Worm (Caenorhabditis elegans): ENCODE measurements around the gene nhr-118.

nhr-118 gene

DNA sequence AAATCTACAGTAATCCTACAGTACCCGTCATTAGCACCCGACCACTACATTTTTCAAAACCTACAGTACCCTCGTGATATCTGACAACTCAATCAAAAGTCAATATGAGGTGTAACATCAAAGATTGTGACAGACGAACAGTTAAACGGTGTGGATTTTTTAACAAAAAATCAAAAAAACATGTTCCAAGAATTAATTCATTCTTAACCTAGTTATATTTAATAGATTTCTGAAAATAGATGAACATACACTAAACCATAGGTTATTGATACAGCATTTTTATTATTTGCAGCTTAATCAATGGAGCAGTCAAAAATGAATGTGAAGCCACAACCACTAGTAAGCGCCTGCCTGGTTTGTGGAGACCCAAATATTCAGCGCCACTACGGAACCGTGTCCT, at the start of gene nhr-118:
TSS of gene nhr-118 (plus strand) at position 301 of the 400 bp plus-strand sequence.
- TF ChIP-seq aha-1 (tag) (peak; percentile 9), arid-1 (GFP tag; conservative IDR thresholded peaks at IDR 0.05) (no peak)

ce11 chrV:4359127-4359526, 48.5 kb upstream of the nhr-118 start:
- TF ChIP-seq unc-62 (GFP tag; optimal IDR thresholded peaks at IDR 0.05 in 1 of 2) (peak in 1 of 2 experiments; percentile 5), unc-62 (tag; optimal IDR thresholded peaks at IDR 0.05) (no peak), mxl-3 (GFP tag; optimal IDR thresholded peaks at IDR 0.05) (no peak)

DNA sequence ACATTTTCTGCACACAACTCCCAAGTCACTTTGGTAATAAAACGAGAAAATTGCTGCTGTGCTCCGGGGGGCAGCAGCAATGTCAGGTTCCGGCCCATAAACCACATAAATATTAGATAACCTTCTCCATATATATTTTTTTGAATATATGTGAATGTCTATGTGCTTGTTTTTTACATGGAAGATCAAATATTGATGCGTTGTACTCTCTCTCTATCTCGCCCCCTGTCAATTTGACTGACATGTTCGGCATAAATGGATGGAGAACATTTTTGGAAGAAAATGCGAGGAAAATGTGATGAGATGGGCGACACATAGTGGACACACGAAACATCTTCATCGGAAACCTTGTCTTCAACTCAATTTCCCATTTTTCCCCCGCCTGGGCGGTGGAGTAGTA, 47.6 kb upstream of the nhr-118 start:
- TF ChIP-seq unc-62 (GFP tag; optimal IDR thresholded peaks at IDR 0.05 in 1 of 2) (peak in 1 of 2 experiments; percentile 88), unc-62 (tag; optimal IDR thresholded peaks at IDR 0.05) (no peak), dmd-9 (GFP tag; IDR thresholded peaks at IDR 0.05) (no peak), php-3 (GFP tag; IDR thresholded peaks at IDR 0.05) (no peak), nhr-6 (tag; optimal IDR thresholded peaks at IDR 0.05) (no peak), egl-27 (tag; optimal IDR thresholded peaks at IDR 0.05) (no peak), dmd-6 (GFP tag; IDR thresholded peaks at IDR 0.05) (peak; percentile 20; the same call in 1 of the 2 replicates), hmg-1.1 (GFP tag; IDR thresholded peaks at IDR 0.05) (no peak), nhr-10 (tag; optimal IDR thresholded peaks at IDR 0.05) (no peak), ztf-7 (tag; optimal IDR thresholded peaks at IDR 0.05) (no peak)

DNA sequence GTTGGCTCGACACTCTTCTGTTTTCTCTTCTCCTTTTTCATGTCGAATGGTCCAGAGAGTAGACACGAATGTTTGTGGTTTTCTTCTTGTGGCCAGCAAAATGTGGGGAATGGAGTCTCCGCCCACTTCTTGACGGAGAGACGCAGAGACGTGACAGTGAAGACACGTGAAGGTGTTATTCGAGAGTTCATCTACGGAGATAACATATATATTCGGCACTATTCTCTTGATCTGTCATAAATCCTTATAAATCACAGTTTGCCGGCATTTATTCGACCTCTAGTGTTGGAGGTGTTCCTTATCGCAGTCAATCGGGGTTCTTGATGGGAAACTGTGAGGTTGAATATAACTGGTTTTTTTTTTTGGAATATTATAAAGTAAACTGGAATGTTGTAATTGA, 46.1 kb upstream of the nhr-118 start, which contains the start of gene F32D1.3:
TSS of gene F32D1.3 (minus strand) at position 65 of the 400 bp plus-strand sequence.
- TF ChIP-seq nhr-10 (tag; optimal IDR thresholded peaks at IDR 0.05) = no peak
- no peak for TF ChIP-seq nhr-6 (tag; optimal IDR thresholded peaks at IDR 0.05)
- TF ChIP-seq saeg-2 (GFP tag; IDR thresholded peaks at IDR 0.05) = no peak
- TF ChIP-seq nhr-28 (tag; optimal IDR thresholded peaks at IDR 0.05) = peak; percentile 1
- TF ChIP-seq nhr-41 (GFP tag; IDR thresholded peaks at IDR 0.05) = no peak
- peak in 1 of 2 experiments; percentile 83 for TF ChIP-seq unc-62 (GFP tag; optimal IDR thresholded peaks at IDR 0.05 in 1 of 2)
- no peak for TF ChIP-seq unc-62 (tag; optimal IDR thresholded peaks at IDR 0.05)
- TF ChIP-seq daf-8 (GFP tag; IDR thresholded peaks at IDR 0.05) = no peak
- no peak for TF ChIP-seq set-16 (GFP tag; IDR thresholded peaks at IDR 0.05)
- TF ChIP-seq mdl-1 (tag; optimal IDR thresholded peaks at IDR 0.05) = peak in 1 of 2 experiments; percentile 14

DNA sequence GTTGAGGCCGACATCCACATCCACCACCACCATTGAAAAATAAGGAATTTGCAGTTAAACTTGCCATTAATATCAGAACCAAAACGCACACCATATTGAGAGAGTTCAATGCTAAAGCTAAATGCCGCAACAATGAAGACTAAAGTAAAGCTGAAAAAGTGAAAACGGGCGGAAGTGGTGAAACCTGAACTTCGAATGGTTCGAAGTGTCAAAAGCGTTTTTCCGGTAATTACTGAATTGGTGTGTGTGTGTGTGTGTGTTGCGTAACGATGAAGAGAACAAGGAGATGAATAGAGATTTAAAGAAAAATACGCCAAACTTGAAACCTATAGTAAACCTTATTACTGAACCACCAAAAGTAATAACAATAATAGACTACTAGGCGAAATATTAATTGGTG, 43.1 kb upstream of the nhr-118 start, which contains the start of gene grl-13:
TSS of gene grl-13 (minus strand) at position 101 of the 400 bp plus-strand sequence.
- TF ChIP-seq lin-1 (GFP tag; IDR thresholded peaks at IDR 0.05) = no peak
- no peak for TF ChIP-seq F10B5.3 (tag; optimal IDR thresholded peaks at IDR 0.05)
- no peak for TF ChIP-seq aly-2 (tag; optimal IDR thresholded peaks at IDR 0.05)
- TF ChIP-seq unc-62 (GFP tag; optimal IDR thresholded peaks at IDR 0.05 in 1 of 2) = peak in 1 of 2 experiments; percentile 30
- TF ChIP-seq unc-62 (tag; optimal IDR thresholded peaks at IDR 0.05) = no peak
- no peak for TF ChIP-seq spr-1 (tag; optimal IDR thresholded peaks at IDR 0.05)
- TF ChIP-seq daf-19 (GFP tag; conservative IDR thresholded peaks at IDR 0.05) = no peak
- TF ChIP-seq nhr-111 (GFP tag; optimal IDR thresholded peaks at IDR 0.05) = no peak

DNA sequence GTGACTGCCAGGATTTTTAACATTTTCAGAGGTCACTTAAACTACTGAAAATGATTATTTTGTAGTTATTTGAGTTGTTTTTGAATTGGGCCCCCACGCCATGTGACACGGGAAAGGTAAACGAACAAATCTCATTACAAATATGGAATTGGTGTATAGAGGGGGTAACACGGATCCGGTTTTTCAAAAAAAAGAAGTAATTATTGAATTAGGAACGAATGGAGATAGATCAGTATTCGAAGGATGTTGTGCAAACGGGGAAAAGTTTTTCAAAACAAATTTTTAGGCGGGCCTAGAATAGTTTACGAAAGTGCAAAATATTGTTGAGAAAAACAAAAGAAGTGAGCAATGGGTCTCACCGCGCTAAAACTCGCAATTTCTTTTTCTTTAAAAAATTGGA, 41.2 kb upstream of the nhr-118 start, which contains the start of gene F32D1.11:
TSS of gene F32D1.11 (minus strand) at position 101 of the 400 bp plus-strand sequence.
- TF ChIP-seq unc-130 (GFP tag; optimal IDR thresholded peaks at IDR 0.05) = no peak
- TF ChIP-seq attf-4 (tag; optimal IDR thresholded peaks at IDR 0.05) = no peak
- no peak for TF ChIP-seq ctbp-1 (GFP tag; IDR thresholded peaks at IDR 0.05)
- no peak for TF ChIP-seq T20F7.1 (GFP tag; optimal IDR thresholded peaks at IDR 0.05)
- TF ChIP-seq unc-62 (GFP tag; optimal IDR thresholded peaks at IDR 0.05 in 1 of 2) = no peak
- no peak for TF ChIP-seq unc-62 (tag; optimal IDR thresholded peaks at IDR 0.05)
- no peak for TF ChIP-seq tra-1 (GFP tag; IDR thresholded peaks at IDR 0.05)
- no peak for TF ChIP-seq lin-1 (GFP tag; IDR thresholded peaks at IDR 0.05)
- TF ChIP-seq ceh-20 (GFP tag; IDR thresholded peaks at IDR 0.05) = no peak
- no peak for TF ChIP-seq ceh-82 (tag; optimal IDR thresholded peaks at IDR 0.05)
- no peak for TF ChIP-seq F49E8.2 (tag; optimal IDR thresholded peaks at IDR 0.05; ENCODE audit: borderline replicate concordance)
- no peak for TF ChIP-seq F10B5.3 (tag; optimal IDR thresholded peaks at IDR 0.05)
- TF ChIP-seq ZK337.2 (GFP tag; IDR thresholded peaks at IDR 0.05) = no peak
- no peak for TF ChIP-seq dmd-6 (GFP tag; IDR thresholded peaks at IDR 0.05)
- TF ChIP-seq unc-39 (tag; optimal IDR thresholded peaks at IDR 0.05) = no peak
- no peak for TF ChIP-seq php-3 (GFP tag; IDR thresholded peaks at IDR 0.05)
- TF ChIP-seq dve-1 (tag; optimal IDR thresholded peaks at IDR 0.05; ENCODE audit: insufficient read depth) = no peak
- no peak for TF ChIP-seq arid-1 (GFP tag; conservative IDR thresholded peaks at IDR 0.05)
- TF ChIP-seq spr-1 (tag; optimal IDR thresholded peaks at IDR 0.05) = no peak
- TF ChIP-seq ztf-11 (tag; optimal IDR thresholded peaks at IDR 0.05) = no peak

Measured in whole organism, L4 larva.